Worm (Caenorhabditis elegans) whole organism, L3 larva: ENCODE results near the gene Y40B10A.11.

ENCODE experiments used
- ZK546.5 ChIP-seq: sonication (generic microtip); optimal IDR thresholded peaks from 2 replicates; lab custom pipeline; 2017; ENCODE audit warnings: missing biosample characterization, missing genetic modification characterization
- aly-2 ChIP-seq: fragments of 150-350 bp; optimal IDR thresholded peaks from 2 replicates; lab custom pipeline; 2014; ENCODE audit warnings: missing biosample characterization, missing genetic modification characterization
- ama-1 ChIP-seq: fragments of 150-350 bp; optimal IDR thresholded peaks from 2 replicates; lab custom pipeline; 2018
- ceh-16 ChIP-seq: sonication (generic microtip); optimal IDR thresholded peaks from 2 replicates; lab custom pipeline; 2017; ENCODE audit warnings: missing biosample characterization, missing genetic modification characterization
- ceh-28 ChIP-seq: fragments of 150-350 bp; optimal IDR thresholded peaks from 2 replicates; lab custom pipeline; 2014; ENCODE audit warnings: missing biosample characterization, missing genetic modification reagents, missing genetic modification characterization
- ceh-82 ChIP-seq: fragments of 150-350 bp; optimal IDR thresholded peaks from 2 replicates; lab custom pipeline; 2014; ENCODE audit warnings: missing biosample characterization, missing genetic modification characterization
- ceh-9 ChIP-seq: sonication (generic microtip); optimal IDR thresholded peaks from 2 replicates; lab custom pipeline; 2018; ENCODE audit warnings: missing biosample characterization, missing genetic modification characterization
- daf-12 ChIP-seq: fragments of 150-350 bp; optimal IDR thresholded peaks from 2 replicates; lab custom pipeline; 2014; ENCODE audit warnings: missing biosample characterization, missing genetic modification reagents, missing genetic modification characterization
- egl-27 ChIP-seq: sonication (generic microtip); optimal IDR thresholded peaks from 4 replicates; lab custom pipeline; 2017; ENCODE audit warnings: missing biosample characterization, missing genetic modification reagents, missing genetic modification characterization
- elt-1 ChIP-seq: fragments of 150-350 bp; optimal IDR thresholded peaks from 2 replicates; lab custom pipeline; 2014; ENCODE audit warnings: missing biosample characterization, missing genetic modification characterization
- elt-2 ChIP-seq: sonication (generic microtip); optimal IDR thresholded peaks from 2 replicates; lab custom pipeline; 2016; ENCODE audit warnings: missing genetic modification reagents, mild to moderate bottlenecking, missing genetic modification characterization, missing compliant biosample characterization
- elt-3 ChIP-seq, 3 experiments: fragments of 150-350 bp in 1 of 3; sonication (generic microtip) in 2 of 3; optimal IDR thresholded peaks; 2 replicates in 2 of 3; 4 replicates in 1 of 3; lab custom pipeline; 2014 to 2017; ENCODE audit warnings: missing biosample characterization in 3 of 3, missing genetic modification characterization in 3 of 3
- eor-1 ChIP-seq, 2 experiments: fragments of 150-350 bp; optimal IDR thresholded peaks; 2 replicates each; lab custom pipeline; 2014 to 2018; ENCODE audit warnings: missing biosample characterization in 2 of 2, missing genetic modification characterization in 2 of 2
- fos-1 ChIP-seq: fragments of 150-350 bp; optimal IDR thresholded peaks from 2 replicates; lab custom pipeline; 2014; ENCODE audit warnings: missing biosample characterization, missing genetic modification characterization
- hmg-11 ChIP-seq: sonication (generic microtip); optimal IDR thresholded peaks from 2 replicates; lab custom pipeline; 2016; ENCODE audit warnings: missing genetic modification characterization, missing compliant biosample characterization
- jun-1 ChIP-seq: fragments of 150-350 bp; optimal IDR thresholded peaks from 2 replicates; lab custom pipeline; 2014; ENCODE audit warnings: missing biosample characterization, missing genetic modification reagents, missing genetic modification characterization
- lin-39 ChIP-seq: fragments of 150-350 bp; optimal IDR thresholded peaks from 2 replicates; lab custom pipeline; 2018; ENCODE audit warnings: missing biosample characterization, missing genetic modification reagents, missing genetic modification characterization
- lsy-12 ChIP-seq: sonication (generic microtip); optimal IDR thresholded peaks from 2 replicates; lab custom pipeline; 2016; ENCODE audit warnings: mild to moderate bottlenecking, missing genetic modification characterization, missing compliant biosample characterization
- mml-1 ChIP-seq: fragments of 150-350 bp; sonication (generic microtip); optimal IDR thresholded peaks from 3 replicates; lab custom pipeline; 2014; ENCODE audit warnings: missing biosample characterization, missing genetic modification characterization
- nhr-11 ChIP-seq: fragments of 150-350 bp; optimal IDR thresholded peaks from 2 replicates; lab custom pipeline; 2014; ENCODE audit warnings: missing biosample characterization, missing genetic modification characterization
- nhr-12 ChIP-seq: fragments of 150-350 bp; optimal IDR thresholded peaks from 2 replicates; lab custom pipeline; 2014; ENCODE audit warnings: missing biosample characterization, missing genetic modification characterization
- nhr-23 ChIP-seq: fragments of 150-350 bp; optimal IDR thresholded peaks from 2 replicates; lab custom pipeline; 2014; ENCODE audit warnings: missing biosample characterization, missing genetic modification reagents, missing genetic modification characterization
- nhr-237 ChIP-seq: fragments of 150-350 bp; optimal IDR thresholded peaks from 2 replicates; lab custom pipeline; 2014; ENCODE audit warnings: missing biosample characterization, missing genetic modification characterization
- nhr-28 ChIP-seq: fragments of 150-350 bp; optimal IDR thresholded peaks from 2 replicates; lab custom pipeline; 2014; ENCODE audit warnings: missing biosample characterization, missing genetic modification characterization
- nhr-43 ChIP-seq: sonication (generic microtip); optimal IDR thresholded peaks from 2 replicates; lab custom pipeline; 2016; ENCODE audit warnings: mild to moderate bottlenecking, missing genetic modification characterization, missing compliant biosample characterization; ENCODE audit not compliant: poor library complexity, severe bottlenecking
- nhr-76 ChIP-seq: fragments of 150-350 bp; sonication (generic microtip); optimal IDR thresholded peaks from 5 replicates; lab custom pipeline; 2014; ENCODE audit warnings: missing biosample characterization, missing genetic modification characterization
- pha-4 ChIP-seq: fragments of 150-350 bp; optimal IDR thresholded peaks from 2 replicates; lab custom pipeline; 2014; ENCODE audit warnings: missing biosample characterization, missing genetic modification reagents, missing genetic modification characterization
- sea-2 ChIP-seq: fragments of 150-350 bp; sonication (generic microtip); optimal IDR thresholded peaks from 4 replicates; lab custom pipeline; 2014; ENCODE audit warnings: missing biosample characterization, missing genetic modification reagents, missing genetic modification characterization
- skn-1 ChIP-seq: fragments of 150-350 bp; optimal IDR thresholded peaks from 2 replicates; lab custom pipeline; 2014; ENCODE audit warnings: missing biosample characterization, missing genetic modification characterization
- snpc-4 ChIP-seq: fragments of 150-350 bp; optimal IDR thresholded peaks from 2 replicates; lab custom pipeline; 2014; ENCODE audit warnings: missing biosample characterization, missing genetic modification characterization
- tbx-2 ChIP-seq: sonication (generic microtip); optimal IDR thresholded peaks from 2 replicates; lab custom pipeline; 2016; ENCODE audit warnings: mild to moderate bottlenecking, missing genetic modification characterization, missing compliant biosample characterization
- unc-62 ChIP-seq: fragments of 150-350 bp; sonication (generic microtip); optimal IDR thresholded peaks from 4 replicates; lab custom pipeline; 2014; ENCODE audit warnings: missing biosample characterization, missing genetic modification reagents, missing genetic modification characterization
- zag-1 ChIP-seq: fragments of 150-350 bp; optimal IDR thresholded peaks from 2 replicates; lab custom pipeline; 2014; ENCODE audit warnings: missing biosample characterization, missing genetic modification characterization
- ztf-11 ChIP-seq: fragments of 150-350 bp; optimal IDR thresholded peaks from 2 replicates; lab custom pipeline; 2014; ENCODE audit warnings: missing biosample characterization, missing genetic modification characterization
- ztf-4 ChIP-seq: fragments of 150-350 bp; optimal IDR thresholded peaks from 2 replicates; lab custom pipeline; 2014; ENCODE audit warnings: missing biosample characterization, missing genetic modification characterization

Y40B10A.11 gene

ce11 chrV:2051507-2051906 lies at the start of gene Y40B10A.11:
Gene Y40B10A.11 (minus strand): TSS chrV:2051607.
- no peak for TF ChIP-seq ztf-11
- no peak for TF ChIP-seq pha-4 (tag; lab: Kevin White, UChicago)
- TF ChIP-seq zag-1 (tag; lab: Kevin White, UChicago): no peak
- TF ChIP-seq egl-27 (tag; lab: Kevin White, UChicago): no peak
- TF ChIP-seq ZK546.5 (tag; lab: Kevin White, UChicago): no peak
- TF ChIP-seq nhr-28 (tag; lab: Kevin White, UChicago): no peak
- TF ChIP-seq aly-2 (tag; lab: Kevin White, UChicago): no peak
- no peak for TF ChIP-seq fos-1 (tag; lab: Kevin White, UChicago)
- no peak for TF ChIP-seq snpc-4 (tag; lab: Kevin White, UChicago)
- no peak for TF ChIP-seq nhr-23 (tag; lab: Kevin White, UChicago)

ce11 chrV:2099040-2099439 lies 47.6 kb upstream of the Y40B10A.11 start, which contains the start of gene F36F12.7:
Gene F36F12.7 (plus strand): TSS chrV:2099340.
- TF ChIP-seq nhr-11 (tag; lab: Kevin White, UChicago): no peak
- no peak for TF ChIP-seq elt-2
- TF ChIP-seq mml-1: no peak
- no peak for TF ChIP-seq ceh-16 (tag; lab: Kevin White, UChicago)
- TF ChIP-seq nhr-237 (tag; lab: Kevin White, UChicago): no peak
- TF ChIP-seq nhr-43 (tag; lab: Kevin White, UChicago): no peak
- TF ChIP-seq ceh-9 (tag; lab: Kevin White, UChicago): no peak
- no peak for TF ChIP-seq snpc-4 (tag; lab: Kevin White, UChicago)
- no peak for TF ChIP-seq ztf-4 (tag; lab: Kevin White, UChicago)
- TF ChIP-seq sea-2 (GFP tag; lab: Kevin White, UChicago): no peak
- no peak for TF ChIP-seq nhr-28 (tag; lab: Kevin White, UChicago)

- TF ChIP-seq skn-1 (no peak), ceh-9 (tag; lab: Kevin White, UChicago) (no peak), zag-1 (tag; lab: Kevin White, UChicago) (no peak), elt-3 (tag; optimal IDR thresholded peaks at IDR 0.05; lab: Kevin White, UChicago) (no peak), unc-62 (GFP tag; lab: Kevin White, UChicago) (no peak), tbx-2 (no peak), daf-12 (no peak), nhr-12 (tag; lab: Kevin White, UChicago) (no peak), nhr-76 (tag; lab: Kevin White, UChicago) (no peak), lin-39 (tag; lab: Kevin White, UChicago) (no peak), lsy-12 (tag; lab: Kevin White, UChicago) (no peak), jun-1 (tag; lab: Kevin White, UChicago) (no peak), ama-1 (lab: Kevin White, UChicago) (no peak), eor-1 (tag; optimal IDR thresholded peaks at IDR 0.05; lab: Kevin White, UChicago) (no peak), ceh-28 (no peak), ztf-11 (no peak), hmg-11 (no peak), ztf-4 (tag; lab: Kevin White, UChicago) (no peak), ceh-82 (tag; lab: Kevin White, UChicago) (no peak), nhr-11 (tag; lab: Kevin White, UChicago) (no peak)
Observed at ce11 chrV:2097653-2098052, 46.2 kb upstream of the Y40B10A.11 start, which contains the start of gene clec-208. Gene clec-208 (plus strand): TSS chrV:2097953.

- TF ChIP-seq lsy-12 (tag; lab: Kevin White, UChicago) (no peak), hmg-11 (no peak), ama-1 (lab: Kevin White, UChicago) (no peak), daf-12 (no peak)
Observed at ce11 chrV:2095772-2096171, 44.4 kb upstream of the Y40B10A.11 start, which contains the start of gene clec-207. Gene clec-207 (plus strand): TSS chrV:2096072.

ce11 chrV:2095204-2095603 lies 43.8 kb upstream of the Y40B10A.11 start, which contains the start of gene F36F12.2:
Gene F36F12.2 (minus strand): TSS chrV:2095304.
- TF ChIP-seq ceh-28 (no peak), elt-3 (tag; optimal IDR thresholded peaks at IDR 0.05; lab: Kevin White, UChicago) (no peak), elt-1 (tag; lab: Kevin White, UChicago) (no peak), nhr-43 (tag; lab: Kevin White, UChicago) (no peak), ztf-4 (tag; lab: Kevin White, UChicago) (no peak), egl-27 (tag; lab: Kevin White, UChicago) (no peak), mml-1 (no peak)
